Comparison of ENCODE assay signal across 3 fruit fly cellular contexts in the genomic region with DNA sequence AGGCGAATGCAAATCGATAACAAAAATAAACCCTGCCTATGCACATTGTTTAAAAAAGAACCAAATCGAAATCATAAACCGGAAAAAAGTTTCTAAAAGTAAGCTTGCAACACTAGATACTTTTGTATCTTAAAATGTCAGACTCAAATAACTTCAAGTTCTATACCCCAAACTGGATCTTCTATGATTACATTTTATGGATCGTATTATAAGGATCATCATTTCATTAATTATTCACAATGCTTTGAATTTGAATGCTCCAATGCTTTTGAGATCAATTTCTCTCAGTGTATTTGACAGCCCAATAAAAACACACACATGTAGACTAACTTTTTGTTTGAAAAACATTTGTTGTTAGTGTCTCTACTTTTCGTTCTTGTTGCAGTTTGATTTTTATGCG.
TF ChIP-seq lines count a peak whose summit lies in the region.

No protein-coding gene starts in this region.

- TF ChIP-seq CTCF in whole organism, embryonic (GFP tag; optimal IDR thresholded peaks at IDR 0.05; lab: Kevin White, UChicago) = no peak

TF ChIP-seq in whole organism, embryonic, 481 proteins besides CTCF, POLR2A, EP300 and RAD21:
- TF ChIP-seq gem (tag; optimal IDR thresholded peaks at IDR 0.05; lab: Kevin White, UChicago) = peak; percentile 19
- 0 out of 2 replicates have a peak, but pooled peaks have one; percentile 59 for TF ChIP-seq Drgx (GFP tag; IDR thresholded peaks at IDR 0.05; lab: Robert Waterston, UW)
- TF ChIP-seq CG2199 (GFP tag; IDR thresholded peaks at IDR 0.05; lab: Robert Waterston, UW) = no peak

TF ChIP-seq in whole organism, prepupa, 60 proteins besides CTCF, POLR2A, EP300 and RAD21:
- peak; percentile 70 for TF ChIP-seq CG8119 (GFP tag; IDR thresholded peaks at IDR 0.05; lab: Robert Waterston, UW)
- TF ChIP-seq dac (GFP tag; optimal IDR thresholded peaks at IDR 0.05; lab: Kevin White, UChicago) = peak; percentile 23
- TF ChIP-seq Hr4 (GFP tag; optimal IDR thresholded peaks at IDR 0.05; lab: Kevin White, UChicago) = peak; percentile 76
- peak; percentile 35 for TF ChIP-seq Lpt (GFP tag; optimal IDR thresholded peaks at IDR 0.05; lab: Kevin White, UChicago)
- TF ChIP-seq salr (GFP tag; optimal IDR thresholded peaks at IDR 0.05; lab: Kevin White, UChicago) = peak in 1 of 2 experiments; percentile 63
- TF ChIP-seq lz (GFP tag; optimal IDR thresholded peaks at IDR 0.05; lab: Kevin White, UChicago) = no peak
- TF ChIP-seq CG15336 (GFP tag; IDR thresholded peaks at IDR 0.05; lab: Robert Waterston, UW) = peak; percentile 63
- TF ChIP-seq achi (GFP tag; optimal IDR thresholded peaks at IDR 0.05; lab: Kevin White, UChicago) = peak; percentile 18
- peak; percentile 78 for TF ChIP-seq CG32006 (GFP tag; optimal IDR thresholded peaks at IDR 0.05; lab: Kevin White, UChicago)
- no peak for TF ChIP-seq CG9139 (GFP tag; optimal IDR thresholded peaks at IDR 0.05; lab: Kevin White, UChicago)
- no peak for TF ChIP-seq cyc (GFP tag; optimal IDR thresholded peaks at IDR 0.05; lab: Kevin White, UChicago)
- peak; percentile 6 for TF ChIP-seq CG10631 (GFP tag; optimal IDR thresholded peaks at IDR 0.05; lab: Kevin White, UChicago)
- TF ChIP-seq CG6276 (GFP tag; optimal IDR thresholded peaks at IDR 0.05; lab: Kevin White, UChicago) = peak; percentile 76
- TF ChIP-seq CG3919 (GFP tag; optimal IDR thresholded peaks at IDR 0.05; lab: Kevin White, UChicago) = peak; percentile 7
- peak; percentile 23 for TF ChIP-seq net (GFP tag; optimal IDR thresholded peaks at IDR 0.05; lab: Kevin White, UChicago)
- TF ChIP-seq CG3032 (tag; optimal IDR thresholded peaks at IDR 0.05; lab: Kevin White, UChicago) = no peak
- TF ChIP-seq OdsH (GFP tag; optimal IDR thresholded peaks at IDR 0.05; lab: Kevin White, UChicago) = peak; percentile 37
- peak; percentile 66 for TF ChIP-seq CG4318 (GFP tag; optimal IDR thresholded peaks at IDR 0.05; lab: Kevin White, UChicago)
- TF ChIP-seq Ets21C (GFP tag; optimal IDR thresholded peaks at IDR 0.05; lab: Kevin White, UChicago) = no peak
- TF ChIP-seq Eip78C (GFP tag; lab: Kevin White, UChicago) = peak; percentile 63
- TF ChIP-seq fd59A (GFP tag; optimal IDR thresholded peaks at IDR 0.05; lab: Kevin White, UChicago) = no peak
- TF ChIP-seq eg (GFP tag; IDR thresholded peaks at IDR 0.05; lab: Robert Waterston, UW) = peak; percentile 77; the same call in 2 of the 3 replicates
- TF ChIP-seq pdm3 (GFP tag; optimal IDR thresholded peaks at IDR 0.05; lab: Kevin White, UChicago) = peak; percentile 26
- TF ChIP-seq esn (GFP tag; optimal IDR thresholded peaks at IDR 0.05; lab: Kevin White, UChicago) = no peak
- TF ChIP-seq Sox14 (GFP tag; optimal IDR thresholded peaks at IDR 0.05; lab: Kevin White, UChicago) = no peak

TF ChIP-seq in whole organism, pupa, 21 proteins besides CTCF, POLR2A, EP300 and RAD21:
- TF ChIP-seq CG4496 (GFP tag; IDR thresholded peaks at IDR 0.05; lab: Robert Waterston, UW) (no peak), rn (GFP tag; IDR thresholded peaks at IDR 0.05; lab: Robert Waterston, UW) (peak; percentile 13; the same call in 1 of the 2 replicates), CG15710 (tag; optimal IDR thresholded peaks at IDR 0.05; lab: Kevin White, UChicago) (no peak), D1 (tag; optimal IDR thresholded peaks at IDR 0.05; lab: Kevin White, UChicago) (no peak), gl (tag; optimal IDR thresholded peaks at IDR 0.05; lab: Kevin White, UChicago) (no peak), CG34367 (tag; optimal IDR thresholded peaks at IDR 0.05; lab: Kevin White, UChicago) (no peak), CG10348 (GFP tag; IDR thresholded peaks at IDR 0.05; lab: Robert Waterston, UW) (no peak), Pif1B (GFP tag; optimal IDR thresholded peaks at IDR 0.05; lab: Kevin White, UChicago) (no peak), EcR (GFP tag; optimal IDR thresholded peaks at IDR 0.05; lab: Kevin White, UChicago) (no peak), CG13204 (GFP tag; optimal IDR thresholded peaks at IDR 0.05; lab: Kevin White, UChicago) (no peak), Pif1A (GFP tag; optimal IDR thresholded peaks at IDR 0.05; lab: Kevin White, UChicago) (peak; percentile 24), CG8159 (tag; optimal IDR thresholded peaks at IDR 0.05; lab: Kevin White, UChicago) (no peak), CG9948 (tag; optimal IDR thresholded peaks at IDR 0.05; lab: Kevin White, UChicago) (peak; percentile 1), Snoo (tag; optimal IDR thresholded peaks at IDR 0.05; lab: Kevin White, UChicago) (no peak), CG14655 (GFP tag; optimal IDR thresholded peaks at IDR 0.05; lab: Kevin White, UChicago) (peak; percentile 75), CG17806 (tag; optimal IDR thresholded peaks at IDR 0.05; lab: Kevin White, UChicago) (no peak), Ets98B (GFP tag; IDR thresholded peaks at IDR 0.05; lab: Robert Waterston, UW) (0 out of 2 replicates have a peak, but pooled peaks have one; percentile 22), CG32121 (GFP tag; IDR thresholded peaks at IDR 0.05; lab: Robert Waterston, UW) (no peak; the same call in 1 of the 2 replicates), CG8301 (tag; optimal IDR thresholded peaks at IDR 0.05; lab: Kevin White, UChicago) (peak; percentile 74), fd96Ca (GFP tag; IDR thresholded peaks at IDR 0.05; lab: Robert Waterston, UW) (no peak), CG12605 (GFP tag; IDR thresholded peaks at IDR 0.05; lab: Robert Waterston, UW) (no peak)
